Worm (Caenorhabditis elegans) whole organism, mixed stage, embryonic: Measurements from ENCODE around the gene Y17G9A.4.

Experiments
- drap-1 ChIP-seq: fragments of 200-800 bp; sonication (Bioruptor generic); optimal IDR thresholded peaks from 3 replicates; lab custom pipeline; 2018; ENCODE audit warnings: mild to moderate bottlenecking, missing genetic modification characterization, missing compliant biosample characterization
- ham-2 ChIP-seq: fragments of 200-800 bp; sonication (Bioruptor generic); optimal IDR thresholded peaks from 2 replicates; lab custom pipeline; 2018; ENCODE audit warnings: mild to moderate bottlenecking, missing genetic modification characterization, missing compliant biosample characterization
- mab-5 ChIP-seq: fragments of 150-350 bp; optimal IDR thresholded peaks from 2 replicates; lab custom pipeline; 2014; ENCODE audit warnings: missing biosample characterization, missing genetic modification characterization
- nhr-76 ChIP-seq: sonication (generic microtip); optimal IDR thresholded peaks from 2 replicates; lab custom pipeline; 2017; ENCODE audit warnings: missing biosample characterization, missing genetic modification characterization

DNA sequence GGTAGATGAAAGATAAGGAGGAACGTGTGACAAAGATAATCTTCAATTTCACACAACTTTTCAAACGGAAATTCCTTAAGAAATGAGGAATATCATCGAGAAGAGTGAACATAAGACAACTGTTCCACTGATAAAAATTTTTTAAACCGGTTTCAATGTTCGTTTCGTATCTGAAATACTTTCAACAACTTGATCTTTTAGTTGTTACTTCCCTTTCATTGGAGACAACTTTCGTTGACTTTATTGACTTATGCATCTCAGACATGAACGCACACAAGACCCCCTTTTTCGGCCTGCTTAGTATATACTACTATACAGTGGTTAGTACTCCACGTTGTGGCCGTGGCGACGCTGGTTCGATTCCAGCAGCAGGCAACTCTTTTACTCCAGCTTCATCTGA lies at the start of gene Y17G9A.4, which contains the start of gene str-173:
- TF ChIP-seq mab-5 (tag; lab: Kevin White, UChicago) (no peak), nhr-76 (tag; lab: Kevin White, UChicago) (no peak), drap-1 (GFP tag; lab: Kevin White, UChicago) (no peak), ham-2 (GFP tag; lab: Kevin White, UChicago) (no peak)
